Worm (Caenorhabditis elegans) whole organism, late embryonic: ENCODE results near the gene F36H1.3.

Experiments used
- C38D4.7 ChIP-seq: fragments of 200-800 bp; sonication (Bioruptor generic); optimal IDR thresholded peaks from 2 replicates; lab custom pipeline; 2018; ENCODE audit warnings: mild to moderate bottlenecking, missing genetic modification characterization, moderate library complexity, missing compliant biosample characterization
- K02D7.2 ChIP-seq: sonication (generic microtip); optimal IDR thresholded peaks from 2 replicates; lab custom pipeline; 2017; ENCODE audit warnings: mild to moderate bottlenecking, missing genetic modification characterization, missing compliant biosample characterization
- T23F11.4 ChIP-seq: fragments of 200-800 bp; sonication (Bioruptor generic); optimal IDR thresholded peaks from 2 replicates; lab custom pipeline; 2018; ENCODE audit warnings: mild to moderate bottlenecking, missing genetic modification characterization, missing compliant biosample characterization
- Y22D7AL.16 ChIP-seq: sonication (generic microtip); optimal IDR thresholded peaks from 2 replicates; lab custom pipeline; 2016; ENCODE audit warnings: missing genetic modification characterization, missing compliant biosample characterization
- ahr-1 ChIP-seq: sonication (generic microtip); optimal IDR thresholded peaks from 2 replicates; lab custom pipeline; 2016; ENCODE audit warnings: missing genetic modification characterization, missing compliant biosample characterization
- ceh-18 ChIP-seq: sonication (generic microtip); optimal IDR thresholded peaks from 2 replicates; lab custom pipeline; 2016; ENCODE audit warnings: missing genetic modification characterization, missing compliant biosample characterization
- ceh-19 ChIP-seq: fragments of 200-800 bp; sonication (Bioruptor generic); optimal IDR thresholded peaks from 2 replicates; lab custom pipeline; 2018; ENCODE audit warnings: mild to moderate bottlenecking, missing genetic modification characterization, missing compliant biosample characterization
- ceh-2 ChIP-seq: sonication (generic microtip); optimal IDR thresholded peaks from 2 replicates; lab custom pipeline; 2016; ENCODE audit warnings: missing genotype, missing genetic modification characterization, missing compliant biosample characterization
- ceh-22 ChIP-seq: sonication (generic microtip); optimal IDR thresholded peaks from 2 replicates; lab custom pipeline; 2017; ENCODE audit warnings: missing biosample characterization, missing genetic modification characterization
- ceh-31 ChIP-seq: sonication (generic microtip); optimal IDR thresholded peaks from 2 replicates; lab custom pipeline; 2016; ENCODE audit warnings: missing genetic modification characterization, missing compliant biosample characterization
- ceh-45 ChIP-seq: fragments of 200-800 bp; sonication (Bioruptor generic); IDR thresholded peaks from 2 replicates; pipeline ENCODE4 v1.3.6; 2022; ENCODE audit warnings: missing genetic modification reagents, missing genetic modification characterization, missing compliant biosample characterization
- ceh-6 ChIP-seq: fragments of 200-800 bp; sonication (Bioruptor generic); optimal IDR thresholded peaks from 2 replicates; lab custom pipeline; 2018; ENCODE audit warnings: mild to moderate bottlenecking, missing genetic modification characterization, missing compliant biosample characterization
- ceh-9 ChIP-seq: sonication (generic microtip); optimal IDR thresholded peaks from 2 replicates; lab custom pipeline; 2016; ENCODE audit warnings: mild to moderate bottlenecking, missing genetic modification characterization, inconsistent platforms, missing compliant biosample characterization
- dmd-4 ChIP-seq: sonication (generic microtip); optimal IDR thresholded peaks from 2 replicates; lab custom pipeline; 2016; ENCODE audit warnings: borderline replicate concordance, missing genetic modification characterization, missing compliant biosample characterization
- dve-1 ChIP-seq: sonication (generic microtip); optimal IDR thresholded peaks from 2 replicates; lab custom pipeline; 2017; ENCODE audit warnings: antibody characterized with exemption, mild to moderate bottlenecking, missing genetic modification characterization, missing compliant biosample characterization
- elt-2 ChIP-seq: sonication (generic microtip); optimal IDR thresholded peaks from 2 replicates; lab custom pipeline; 2016; ENCODE audit warnings: missing genetic modification reagents, missing genetic modification characterization, missing compliant biosample characterization
- ets-4 ChIP-seq: sonication (generic microtip); optimal IDR thresholded peaks from 2 replicates; lab custom pipeline; 2016; ENCODE audit warnings: missing genetic modification characterization, missing compliant biosample characterization
- hlh-15 ChIP-seq: sonication (generic microtip); optimal IDR thresholded peaks from 2 replicates; lab custom pipeline; 2016; ENCODE audit warnings: missing genetic modification characterization, missing compliant biosample characterization
- hlh-8 ChIP-seq: sonication (generic microtip); optimal IDR thresholded peaks from 2 replicates; lab custom pipeline; 2016; ENCODE audit warnings: missing genotype, missing genetic modification characterization, missing compliant biosample characterization
- mec-3 ChIP-seq: sonication (generic microtip); optimal IDR thresholded peaks from 2 replicates; lab custom pipeline; 2016; ENCODE audit warnings: borderline replicate concordance, missing genetic modification characterization, missing compliant biosample characterization
- nfya-1 ChIP-seq: sonication (generic microtip); optimal IDR thresholded peaks from 2 replicates; lab custom pipeline; 2017; ENCODE audit warnings: missing genetic modification characterization, mild to moderate bottlenecking, missing compliant biosample characterization, antibody characterized with exemption, moderate library complexity
- nhr-11 ChIP-seq: fragments of 150-350 bp; optimal IDR thresholded peaks from 2 replicates; lab custom pipeline; 2014; ENCODE audit warnings: missing biosample characterization, missing genetic modification characterization
- nhr-232 ChIP-seq: sonication (generic microtip); optimal IDR thresholded peaks from 2 replicates; lab custom pipeline; 2016; ENCODE audit warnings: missing genetic modification characterization, missing compliant biosample characterization
- npax-4 ChIP-seq: sonication (generic microtip); optimal IDR thresholded peaks from 2 replicates; lab custom pipeline; 2016; ENCODE audit warnings: missing genetic modification characterization, missing compliant biosample characterization
- pat-9 ChIP-seq: fragments of 200-800 bp; sonication (Bioruptor generic); optimal IDR thresholded peaks from 2 replicates; lab custom pipeline; 2018; ENCODE audit warnings: mild to moderate bottlenecking, missing genetic modification characterization, moderate library complexity, missing compliant biosample characterization
- pax-1 ChIP-seq: fragments of 150-350 bp; optimal IDR thresholded peaks from 2 replicates; lab custom pipeline; 2014; ENCODE audit warnings: missing biosample characterization, missing genetic modification characterization
- pqm-1 ChIP-seq: sonication (generic microtip); optimal IDR thresholded peaks from 2 replicates; lab custom pipeline; 2016; ENCODE audit warnings: missing genetic modification characterization, missing compliant biosample characterization
- ref-2 ChIP-seq: sonication (generic microtip); optimal IDR thresholded peaks from 2 replicates; lab custom pipeline; 2016; ENCODE audit warnings: missing genetic modification characterization, missing compliant biosample characterization
- sdc-2 ChIP-seq: sonication (generic microtip); optimal IDR thresholded peaks from 2 replicates; lab custom pipeline; 2016; ENCODE audit warnings: missing genotype, missing genetic modification characterization, missing compliant biosample characterization
- tbx-2 ChIP-seq: sonication (generic microtip); optimal IDR thresholded peaks from 2 replicates; lab custom pipeline; 2016; ENCODE audit warnings: missing genetic modification characterization, missing compliant biosample characterization
- tbx-7 ChIP-seq: sonication (generic microtip); optimal IDR thresholded peaks from 2 replicates; lab custom pipeline; 2016; ENCODE audit warnings: missing genotype, missing genetic modification characterization, missing compliant biosample characterization
- ttx-3 ChIP-seq: sonication (generic microtip); optimal IDR thresholded peaks from 2 replicates; lab custom pipeline; 2016; ENCODE audit warnings: missing genetic modification reagents, missing genetic modification characterization, missing compliant biosample characterization
- unc-42 ChIP-seq: sonication (generic microtip); optimal IDR thresholded peaks from 2 replicates; lab custom pipeline; 2016; ENCODE audit warnings: missing genotype, missing genetic modification characterization, missing compliant biosample characterization
- unc-55 ChIP-seq: sonication (generic microtip); optimal IDR thresholded peaks from 2 replicates; lab custom pipeline; 2017; ENCODE audit warnings: missing biosample characterization, missing genetic modification reagents, missing genetic modification characterization

F36H1.3 gene

DNA sequence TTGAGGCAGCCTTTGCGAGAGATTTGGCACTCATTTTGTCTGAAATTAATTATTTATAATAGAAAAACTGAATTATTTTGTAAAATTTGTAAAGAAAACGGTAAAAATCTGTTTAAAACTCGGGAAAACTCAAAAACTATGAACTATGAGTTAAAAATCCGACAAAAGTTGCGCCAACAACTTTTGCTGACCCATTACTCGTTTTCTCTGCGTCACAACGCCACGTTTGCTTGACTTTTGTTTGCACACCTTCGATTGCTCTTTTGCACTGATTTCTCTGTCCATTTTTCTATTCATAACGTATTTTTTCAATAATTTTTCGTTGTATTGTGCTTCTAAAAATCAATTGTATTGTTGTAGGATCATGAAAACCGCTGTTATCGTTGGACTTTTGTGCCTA lies 13.7 kb upstream of the F36H1.3 start, which contains the start of gene fkb-1:
Gene fkb-1, plus strand, starts transcription at position 361 of the 400 bp plus-strand sequence.
- no peak for TF ChIP-seq pat-9 (tag; lab: Kevin White, UChicago)
- peak; percentile 60 for TF ChIP-seq pax-1 (tag; lab: Kevin White, UChicago)
- TF ChIP-seq ceh-31 (tag; lab: Kevin White, UChicago): no peak
- peak; percentile 19 for TF ChIP-seq elt-2
- peak; percentile 35 for TF ChIP-seq nfya-1 (tag; lab: Kevin White, UChicago)

DNA sequence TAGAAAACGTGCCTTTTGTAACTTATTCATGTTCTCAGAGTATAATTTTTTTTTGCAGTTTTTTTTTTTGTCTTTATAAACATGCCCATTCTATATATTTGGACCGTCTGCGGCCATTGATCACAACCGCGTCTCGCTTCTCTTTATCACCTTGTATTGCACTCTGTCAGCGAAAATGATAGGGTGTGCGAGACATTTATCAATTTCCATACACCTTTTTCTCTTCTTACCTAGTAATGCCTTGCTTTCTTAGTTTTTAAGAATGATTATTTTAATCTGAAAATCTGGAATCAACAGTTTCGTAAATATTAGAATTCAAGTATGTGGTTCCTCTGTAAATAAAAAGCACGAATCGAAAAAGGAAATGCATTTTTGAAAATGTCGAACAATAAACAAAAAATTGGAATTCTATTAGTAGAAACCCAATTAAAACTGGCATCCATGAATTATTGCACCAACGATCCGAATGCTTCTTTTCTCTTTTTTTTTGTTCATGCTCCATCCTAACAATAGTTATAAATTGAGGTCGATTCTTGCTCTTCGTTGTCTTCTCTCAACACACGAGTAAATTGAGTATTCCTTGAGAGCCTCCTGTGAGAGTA lies 12.7 kb upstream of the F36H1.3 start:
- no peak for TF ChIP-seq nhr-232
- no peak for TF ChIP-seq ahr-1 (tag; lab: Kevin White, UChicago)
- peak; percentile 44 for TF ChIP-seq elt-2
- TF ChIP-seq unc-42: peak; percentile 32
- TF ChIP-seq ceh-45: no peak
- TF ChIP-seq T23F11.4 (GFP tag; lab: Kevin White, UChicago): no peak
- TF ChIP-seq ceh-2 (tag; lab: Kevin White, UChicago): no peak
- no peak for TF ChIP-seq mec-3 (tag; lab: Kevin White, UChicago)
- no peak for TF ChIP-seq C38D4.7
- TF ChIP-seq nhr-11: no peak
- TF ChIP-seq ets-4: no peak
- TF ChIP-seq ref-2 (tag; lab: Kevin White, UChicago): no peak
- TF ChIP-seq ttx-3: no peak

DNA sequence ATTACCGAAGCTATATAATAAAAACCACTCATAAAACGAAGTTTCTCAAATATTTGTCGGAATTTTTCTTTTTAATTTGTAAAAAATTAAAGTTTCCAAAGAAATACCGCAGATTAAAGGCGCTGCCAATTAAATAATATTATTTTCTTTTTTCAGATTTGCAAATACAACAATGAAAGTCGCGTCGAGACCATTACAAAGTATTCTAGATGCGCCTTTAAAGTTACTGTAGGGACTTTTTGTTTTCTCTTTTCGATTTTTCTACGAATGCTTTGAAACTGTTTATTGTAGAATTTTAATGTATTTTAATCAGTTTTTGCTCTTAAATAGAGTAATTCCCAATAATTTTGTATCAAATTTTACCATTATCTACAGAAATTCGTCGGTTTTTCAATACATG lies 11.7 kb upstream of the F36H1.3 start:
- no peak for TF ChIP-seq ceh-18 (tag; lab: Kevin White, UChicago)
- TF ChIP-seq ttx-3: no peak
- TF ChIP-seq ceh-6 (GFP tag; lab: Kevin White, UChicago): no peak
- no peak for TF ChIP-seq npax-4 (tag; lab: Kevin White, UChicago)

ce11 chrIV:11038618-11038664 lies 11.5 kb upstream of the F36H1.3 start, which contains the start of gene kdin-1:
Gene kdin-1, plus strand, starts transcription at chrIV:11038655.
- TF ChIP-seq ceh-18 (tag; lab: Kevin White, UChicago) (no peak), ahr-1 (tag; lab: Kevin White, UChicago) (no peak), Y22D7AL.16 (tag; lab: Kevin White, UChicago) (no peak), nhr-232 (no peak), ceh-9 (no peak), ceh-45 (no peak), sdc-2 (tag; lab: Kevin White, UChicago) (no peak), unc-42 (no peak), elt-2 (no peak), ceh-22 (tag; lab: Kevin White, UChicago) (no peak), ceh-31 (tag; lab: Kevin White, UChicago) (no peak), ref-2 (tag; lab: Kevin White, UChicago) (no peak), unc-55 (GFP tag; lab: Kevin White, UChicago) (no peak), dve-1 (tag; lab: Kevin White, UChicago) (no peak), ets-4 (no peak), K02D7.2 (no peak), C38D4.7 (no peak)

DNA sequence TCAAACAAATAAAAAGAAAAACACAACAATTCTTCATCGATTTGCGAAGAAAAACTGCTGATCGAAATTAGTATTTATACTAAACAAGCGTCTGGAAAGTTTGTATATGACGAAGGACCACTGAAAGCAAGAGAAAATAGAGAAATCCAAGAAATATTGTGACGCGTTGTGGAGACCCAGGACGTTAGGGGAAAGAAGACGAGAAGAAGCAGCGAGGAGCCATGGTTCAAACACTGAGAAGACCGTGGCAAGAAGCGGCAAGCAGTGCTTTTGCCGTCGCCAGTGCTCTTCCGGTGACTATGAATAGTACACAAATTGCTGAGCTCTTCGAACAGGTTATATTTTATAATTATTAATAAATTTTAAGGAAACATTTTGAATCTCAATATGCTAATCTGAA lies 11.3 kb upstream of the F36H1.3 start:
- TF ChIP-seq tbx-7 (tag; lab: Kevin White, UChicago) (no peak), tbx-2 (tag; lab: Kevin White, UChicago) (peak; percentile 6), ceh-19 (no peak), hlh-8 (tag; lab: Kevin White, UChicago) (no peak), unc-55 (GFP tag; lab: Kevin White, UChicago) (no peak), nfya-1 (tag; lab: Kevin White, UChicago) (peak; percentile 17), pqm-1 (no peak), ceh-6 (GFP tag; lab: Kevin White, UChicago) (no peak), ceh-22 (tag; lab: Kevin White, UChicago) (no peak)

DNA sequence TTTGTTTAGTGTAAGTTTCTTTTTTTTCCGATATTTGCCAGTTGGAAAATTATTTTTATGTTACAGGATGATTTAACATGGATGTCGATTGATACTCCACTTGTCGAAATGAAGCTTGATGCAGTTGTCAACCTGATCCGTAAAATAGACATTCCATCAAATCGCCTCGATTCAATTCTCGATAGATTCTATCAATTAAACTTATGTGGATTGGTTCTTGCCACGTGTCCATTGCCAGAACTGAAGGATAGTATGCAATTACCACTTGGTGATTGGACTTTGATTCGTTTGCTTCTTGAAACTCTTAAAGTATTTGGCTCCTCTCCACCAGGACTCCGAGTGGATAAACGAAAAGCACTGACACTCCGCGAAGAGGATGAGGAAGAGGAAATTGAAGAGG lies 5.6 kb upstream of the F36H1.3 start:
- TF ChIP-seq unc-42: no peak
- no peak for TF ChIP-seq elt-2
- TF ChIP-seq ttx-3: no peak
- TF ChIP-seq T23F11.4 (GFP tag; lab: Kevin White, UChicago): no peak
- no peak for TF ChIP-seq dmd-4 (tag; lab: Kevin White, UChicago)
- TF ChIP-seq pat-9 (tag; lab: Kevin White, UChicago): no peak
- TF ChIP-seq hlh-15: no peak
- TF ChIP-seq, all 69 proteins: peak for 0
